Worm (Caenorhabditis elegans): ENCODE measurements around the gene F56H9.8.

Gene F56H9.8

DNA sequence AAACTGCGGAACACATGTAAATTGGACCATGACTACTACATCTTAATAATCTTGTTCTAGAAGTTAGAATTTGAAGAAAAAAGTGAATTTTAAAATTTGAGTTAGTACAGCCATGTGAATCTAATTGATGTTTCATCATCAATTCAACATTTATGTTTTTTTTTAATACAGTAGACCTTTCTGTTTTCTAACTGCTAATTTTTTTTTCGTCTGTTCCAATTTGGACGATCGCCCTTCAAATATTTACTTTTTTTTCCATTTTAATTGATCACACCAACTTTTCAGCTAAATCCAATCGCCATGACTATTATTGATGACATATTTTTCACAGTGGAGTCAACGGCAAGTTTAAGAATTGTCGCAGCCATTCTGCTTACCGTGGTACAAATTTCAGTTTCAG, 26.0 kb downstream of the F56H9.8 start, which contains the start of gene srx-116:
srx-116 (plus strand) TSS at position 301 of the 400 bp plus-strand sequence.
- no peak for TF ChIP-seq sem-4 (tag; optimal IDR thresholded peaks at IDR 0.05)
- no peak for TF ChIP-seq snpc-4 (tag; optimal IDR thresholded peaks at IDR 0.05)
- no peak for TF ChIP-seq unc-62 (GFP tag; optimal IDR thresholded peaks at IDR 0.05)
- no peak for TF ChIP-seq nhr-23 (tag; optimal IDR thresholded peaks at IDR 0.05)
- TF ChIP-seq elt-1 (tag; optimal IDR thresholded peaks at IDR 0.05), result no peak
- TF ChIP-seq dmd-4 (tag; optimal IDR thresholded peaks at IDR 0.05), result no peak
- TF ChIP-seq elt-3 (tag; optimal IDR thresholded peaks at IDR 0.05), result no peak
- TF ChIP-seq peb-1 (tag; optimal IDR thresholded peaks at IDR 0.05), result no peak
- no peak for TF ChIP-seq nhr-12 (tag; optimal IDR thresholded peaks at IDR 0.05)
- TF ChIP-seq unc-55 (GFP tag; optimal IDR thresholded peaks at IDR 0.05), result no peak

DNA sequence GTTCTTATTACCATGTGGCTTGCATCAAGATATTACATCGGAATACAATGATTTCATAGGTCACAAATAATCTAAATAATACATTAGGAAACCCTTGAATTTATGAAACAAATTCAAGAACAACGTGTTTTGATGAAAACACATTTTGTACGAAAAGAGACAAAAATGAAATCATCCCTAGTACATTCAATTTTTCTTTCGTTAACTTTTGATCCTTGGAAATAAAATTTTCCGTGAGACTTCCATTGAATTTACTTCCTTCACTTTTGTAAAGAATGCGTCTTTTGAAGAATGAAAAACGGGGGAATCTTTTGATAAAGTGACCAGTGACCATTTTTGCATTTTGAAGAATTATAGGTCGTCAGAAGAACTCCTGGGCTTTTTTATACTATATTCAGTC, 29.1 kb downstream of the F56H9.8 start:
- no peak for TF ChIP-seq lin-39 (tag; optimal IDR thresholded peaks at IDR 0.05)
- TF ChIP-seq ama-1 (optimal IDR thresholded peaks at IDR 0.05), result no peak
- no peak for TF ChIP-seq mab-5 (tag; optimal IDR thresholded peaks at IDR 0.05)
- no peak for TF ChIP-seq alr-1 (tag; optimal IDR thresholded peaks at IDR 0.05)
- TF ChIP-seq ZK546.5 (tag; optimal IDR thresholded peaks at IDR 0.05), result no peak
- no peak for TF ChIP-seq elt-3 (tag; optimal IDR thresholded peaks at IDR 0.05)
- TF ChIP-seq ceh-82 (tag; optimal IDR thresholded peaks at IDR 0.05), result no peak
- no peak for TF ChIP-seq aly-2 (tag; optimal IDR thresholded peaks at IDR 0.05)
- no peak for TF ChIP-seq elt-1 (tag; optimal IDR thresholded peaks at IDR 0.05)
- no peak for TF ChIP-seq blmp-1 (tag; optimal IDR thresholded peaks at IDR 0.05; ENCODE audit: insufficient read depth)
- TF ChIP-seq fos-1 (tag; optimal IDR thresholded peaks at IDR 0.05), result no peak
- no peak for TF ChIP-seq nhr-77 (tag; optimal IDR thresholded peaks at IDR 0.05)
- TF ChIP-seq crh-2 (tag; optimal IDR thresholded peaks at IDR 0.05), result no peak
- TF ChIP-seq lin-13 (GFP tag; optimal IDR thresholded peaks at IDR 0.05), result no peak
- TF ChIP-seq C34F6.9 (tag; optimal IDR thresholded peaks at IDR 0.05), result no peak
- no peak for TF ChIP-seq egl-27 (tag; optimal IDR thresholded peaks at IDR 0.05)
- no peak for TF ChIP-seq nhr-129 (tag; optimal IDR thresholded peaks at IDR 0.05)
- TF ChIP-seq mdl-1 (tag; optimal IDR thresholded peaks at IDR 0.05), result no peak
- no peak for TF ChIP-seq dmd-4 (tag; optimal IDR thresholded peaks at IDR 0.05)
- TF ChIP-seq nhr-25 (tag; optimal IDR thresholded peaks at IDR 0.05), result no peak

DNA sequence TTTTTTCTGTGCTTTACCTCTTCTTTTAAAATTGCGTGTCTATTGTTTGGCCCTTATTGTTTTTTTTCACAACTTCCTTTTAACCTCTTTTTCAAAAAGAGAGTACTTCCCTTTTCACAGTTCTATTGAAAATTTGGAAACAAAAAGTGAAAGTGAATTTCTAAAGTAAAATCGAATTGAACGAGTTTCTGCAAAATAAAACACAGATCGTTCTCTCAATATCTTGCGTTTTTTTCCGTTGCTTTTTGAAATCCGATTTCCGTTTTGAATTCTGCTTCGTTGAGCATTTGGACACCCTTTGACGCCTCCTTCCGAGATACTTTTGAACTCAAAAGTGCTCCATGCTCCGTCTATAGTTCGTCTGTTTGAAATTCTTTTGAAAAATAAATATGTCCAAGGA, 31.7 kb downstream of the F56H9.8 start:
- TF ChIP-seq Y55F3AM.14 (GFP tag; optimal IDR thresholded peaks at IDR 0.05) (no peak), ama-1 (optimal IDR thresholded peaks at IDR 0.05) (no peak), elt-3 (tag; optimal IDR thresholded peaks at IDR 0.05) (no peak)

DNA sequence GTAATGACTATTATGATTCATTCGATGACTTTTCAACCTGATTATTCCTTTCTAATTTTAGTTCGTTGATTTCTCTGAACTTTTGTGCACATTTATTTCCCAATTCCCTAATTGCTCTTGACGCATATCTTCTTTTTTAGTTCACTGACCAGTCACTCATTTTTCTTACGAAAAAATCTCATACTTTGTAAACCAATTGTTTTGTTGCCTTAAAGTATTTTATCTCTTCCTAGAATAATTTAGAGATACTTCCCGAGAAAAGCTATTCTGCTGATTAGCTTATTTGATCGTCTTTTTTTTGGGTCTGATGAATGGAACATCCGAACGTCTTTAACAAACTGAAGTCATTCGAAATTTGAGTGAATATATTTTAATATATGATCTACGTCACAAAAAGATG, 34.7 kb downstream of the F56H9.8 start:
- no peak for TF ChIP-seq sem-4 (tag; optimal IDR thresholded peaks at IDR 0.05)
- no peak for TF ChIP-seq ceh-16 (tag; optimal IDR thresholded peaks at IDR 0.05)
- no peak for TF ChIP-seq nhr-237 (tag; optimal IDR thresholded peaks at IDR 0.05)
- TF ChIP-seq lin-13 (GFP tag; optimal IDR thresholded peaks at IDR 0.05), result no peak
- TF ChIP-seq unc-55 (GFP tag; optimal IDR thresholded peaks at IDR 0.05), result no peak
- no peak for TF ChIP-seq egl-27 (tag; optimal IDR thresholded peaks at IDR 0.05)
- no peak for TF ChIP-seq peb-1 (tag; optimal IDR thresholded peaks at IDR 0.05)
- no peak for TF ChIP-seq fos-1 (tag; optimal IDR thresholded peaks at IDR 0.05)
- no peak for TF ChIP-seq ZK546.5 (tag; optimal IDR thresholded peaks at IDR 0.05)
- no peak for TF ChIP-seq snpc-4 (tag; optimal IDR thresholded peaks at IDR 0.05)
- TF ChIP-seq mdl-1 (tag; optimal IDR thresholded peaks at IDR 0.05), result no peak
- TF ChIP-seq lsy-2 (tag; optimal IDR thresholded peaks at IDR 0.05), result no peak

DNA sequence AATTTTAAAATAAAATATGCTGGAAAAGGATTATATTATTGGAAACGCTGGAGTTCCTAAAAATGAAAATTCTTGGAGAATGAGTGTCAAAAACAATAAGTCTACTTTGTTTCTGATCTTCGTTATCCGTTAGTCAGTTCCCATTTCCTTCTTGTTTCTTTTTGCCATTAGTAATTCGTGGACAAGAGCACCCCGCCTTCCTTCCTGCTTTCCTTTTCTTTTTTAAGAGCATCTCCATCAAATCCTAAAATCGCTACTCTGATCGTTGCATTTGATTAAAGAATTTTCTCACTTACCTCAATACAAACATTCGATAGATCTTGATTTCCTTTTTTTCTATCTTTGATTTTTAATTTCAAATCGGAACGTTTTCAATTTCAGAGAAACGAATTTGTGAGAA, 35.2 kb downstream of the F56H9.8 start, which contains the start of gene frpr-15:
frpr-15 (plus strand) TSS at position 301 of the 400 bp plus-strand sequence.
- no peak for TF ChIP-seq alr-1 (tag; optimal IDR thresholded peaks at IDR 0.05)
- TF ChIP-seq sma-9 (GFP tag; optimal IDR thresholded peaks at IDR 0.05), result no peak
- no peak for TF ChIP-seq sma-9 (tag; optimal IDR thresholded peaks at IDR 0.05)
- TF ChIP-seq peb-1 (tag; optimal IDR thresholded peaks at IDR 0.05), result no peak
- TF ChIP-seq mbf-1 (tag; optimal IDR thresholded peaks at IDR 0.05), result no peak
- TF ChIP-seq egl-27 (tag; optimal IDR thresholded peaks at IDR 0.05), result no peak
- no peak for TF ChIP-seq nhr-6 (tag; optimal IDR thresholded peaks at IDR 0.05)
- no peak for TF ChIP-seq nhr-25 (tag; optimal IDR thresholded peaks at IDR 0.05)
- no peak for TF ChIP-seq ztf-1 (GFP tag; conservative IDR thresholded peaks at IDR 0.05)
- no peak for TF ChIP-seq zag-1 (tag; optimal IDR thresholded peaks at IDR 0.05)
- no peak for TF ChIP-seq crh-2 (tag; optimal IDR thresholded peaks at IDR 0.05)
- TF ChIP-seq unc-62 (GFP tag; optimal IDR thresholded peaks at IDR 0.05), result no peak
- TF ChIP-seq C34F6.9 (tag; optimal IDR thresholded peaks at IDR 0.05), result no peak
- TF ChIP-seq gmeb-1 (tag; optimal IDR thresholded peaks at IDR 0.05), result no peak
- no peak for TF ChIP-seq snpc-4 (tag; optimal IDR thresholded peaks at IDR 0.05)
- TF ChIP-seq nhr-11 (tag; optimal IDR thresholded peaks at IDR 0.05), result no peak
- no peak for TF ChIP-seq nhr-23 (tag; optimal IDR thresholded peaks at IDR 0.05)
- no peak for TF ChIP-seq R02D3.7 (tag; optimal IDR thresholded peaks at IDR 0.05)
- TF ChIP-seq lin-13 (GFP tag; optimal IDR thresholded peaks at IDR 0.05), result no peak
- no peak for TF ChIP-seq nhr-77 (tag; optimal IDR thresholded peaks at IDR 0.05)
